Worm (Caenorhabditis elegans): ENCODE measurements around the gene F25D1.8.
A peak's percentile ranks its signal among the peaks of the same experiment; 100 is the strongest.

The F25D1.8 gene

DNA sequence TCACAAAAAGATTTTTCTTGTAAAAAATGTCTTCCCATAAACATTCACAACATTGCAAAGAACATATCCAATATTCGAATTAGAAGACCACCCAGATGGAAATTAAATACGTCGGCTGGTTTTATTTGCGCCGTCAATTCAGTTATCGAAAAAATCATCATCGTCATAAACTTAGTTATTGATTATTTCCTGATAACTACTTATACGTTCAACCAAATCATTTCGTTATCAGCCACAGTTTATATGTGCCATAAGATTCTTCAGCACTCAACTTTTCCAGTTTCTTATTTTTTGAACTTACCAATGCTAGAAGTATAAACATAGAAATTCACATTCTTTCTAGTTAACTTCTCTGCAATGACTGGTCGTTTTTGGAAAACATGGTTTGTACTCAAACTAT is 41.4 kb downstream of the F25D1.8 start (continued):
- TF ChIP-seq ceh-28 (tag; optimal IDR thresholded peaks at IDR 0.05) (no peak), nhr-77 (tag; optimal IDR thresholded peaks at IDR 0.05) (peak; percentile 29), pha-4 (GFP tag; IDR thresholded peaks at IDR 0.05) (no peak), pha-4 (tag; optimal IDR thresholded peaks at IDR 0.05) (no peak), nhr-42 (GFP tag; IDR thresholded peaks at IDR 0.05) (no peak), ztf-11 (tag; optimal IDR thresholded peaks at IDR 0.05) (no peak), nhr-10 (tag; optimal IDR thresholded peaks at IDR 0.05) (no peak), dpl-1 (GFP tag; optimal IDR thresholded peaks at IDR 0.05) (no peak), lin-38 (GFP tag; IDR thresholded peaks at IDR 0.05) (no peak), T26A8.4 (GFP tag; IDR thresholded peaks at IDR 0.05) (no peak), nhr-25 (tag; optimal IDR thresholded peaks at IDR 0.05; ENCODE audit: borderline replicate concordance, insufficient read depth) (no peak), lsy-2 (tag; optimal IDR thresholded peaks at IDR 0.05) (no peak), fos-1 (tag; optimal IDR thresholded peaks at IDR 0.05) (no peak), mes-2 (tag; optimal IDR thresholded peaks at IDR 0.05; ENCODE audit: poor library complexity, severe bottlenecking) (no peak), pqm-1 (tag; optimal IDR thresholded peaks at IDR 0.05) (peak; percentile 83), nhr-6 (tag; optimal IDR thresholded peaks at IDR 0.05) (no peak), lin-15B (tag; optimal IDR thresholded peaks at IDR 0.05) (no peak), hlh-11 (tag; optimal IDR thresholded peaks at IDR 0.05) (peak; percentile 46), unc-130 (GFP tag; optimal IDR thresholded peaks at IDR 0.05) (no peak), php-3 (GFP tag; IDR thresholded peaks at IDR 0.05) (peak; percentile 88), egl-43 (GFP tag; IDR thresholded peaks at IDR 0.05) (no peak), spr-1 (tag; optimal IDR thresholded peaks at IDR 0.05) (no peak), dve-1 (tag; optimal IDR thresholded peaks at IDR 0.05; ENCODE audit: insufficient read depth) (peak; percentile 27), ceh-32 (tag; optimal IDR thresholded peaks at IDR 0.05; ENCODE audit: poor library complexity) (no peak), aha-1 (tag) (no peak), lin-29 (GFP tag; IDR thresholded peaks at IDR 0.05) (no peak), hmg-1.1 (GFP tag; IDR thresholded peaks at IDR 0.05) (no peak), egl-27 (tag; optimal IDR thresholded peaks at IDR 0.05) (no peak), dmd-9 (GFP tag; IDR thresholded peaks at IDR 0.05) (no peak)

DNA sequence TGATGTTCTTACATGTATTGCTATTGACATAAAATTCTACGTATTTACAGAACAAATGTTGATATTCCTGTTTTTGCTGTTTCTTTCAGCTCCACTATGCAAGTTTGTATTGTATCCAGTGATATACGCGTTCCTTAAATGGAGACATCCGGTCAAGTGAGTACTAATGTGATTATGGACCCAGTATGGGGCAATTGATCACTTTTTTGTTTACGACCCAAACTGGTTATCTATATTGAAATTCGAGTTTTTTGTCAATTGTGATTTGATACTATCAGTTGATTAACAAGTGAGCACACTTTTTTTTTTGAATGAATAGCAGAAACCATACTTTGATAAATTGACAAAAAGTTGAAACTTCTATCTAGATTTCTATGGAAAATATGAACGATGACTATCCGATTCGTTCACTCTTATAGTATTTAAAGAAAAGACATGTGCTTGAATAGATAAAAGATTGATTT is 42.7 kb downstream of the F25D1.8 start, which contains the start of gene T21C9.6:
Gene T21C9.6, plus strand, starts transcription at position 51 of the 464 bp plus-strand sequence.
- no peak for TF ChIP-seq hif-1 (tag; optimal IDR thresholded peaks at IDR 0.05)
- TF ChIP-seq nhr-28 (tag; optimal IDR thresholded peaks at IDR 0.05) = peak; percentile 61
- 0 out of 2 replicates have a peak, but pooled peaks have one; percentile 27 for TF ChIP-seq php-3 (GFP tag; IDR thresholded peaks at IDR 0.05)
- no peak for TF ChIP-seq sdz-12 (GFP tag; optimal IDR thresholded peaks at IDR 0.05)
- peak; percentile 21 for TF ChIP-seq nhr-77 (tag; optimal IDR thresholded peaks at IDR 0.05)
- no peak for TF ChIP-seq mxl-3 (GFP tag; optimal IDR thresholded peaks at IDR 0.05)
- peak; percentile 16 for TF ChIP-seq hlh-11 (tag; optimal IDR thresholded peaks at IDR 0.05)
- TF ChIP-seq dve-1 (tag; optimal IDR thresholded peaks at IDR 0.05; ENCODE audit: insufficient read depth) = peak; percentile 11
- no peak for TF ChIP-seq rbr-2 (tag; optimal IDR thresholded peaks at IDR 0.05)
- TF ChIP-seq unc-130 (GFP tag; optimal IDR thresholded peaks at IDR 0.05) = no peak
- no peak for TF ChIP-seq daf-16 (GFP tag; optimal IDR thresholded peaks at IDR 0.05)
- peak; percentile 47 for TF ChIP-seq daf-16 (tag; optimal IDR thresholded peaks at IDR 0.05)
- no peak for TF ChIP-seq egl-27 (tag; optimal IDR thresholded peaks at IDR 0.05)
- peak; percentile 75 for TF ChIP-seq pqm-1 (tag; optimal IDR thresholded peaks at IDR 0.05)
- no peak for TF ChIP-seq aly-2 (tag; optimal IDR thresholded peaks at IDR 0.05)
- TF ChIP-seq saeg-2 (GFP tag; IDR thresholded peaks at IDR 0.05) = no peak
- TF ChIP-seq mep-1 (tag; optimal IDR thresholded peaks at IDR 0.05) = no peak
- peak in 1 of 2 experiments; percentile 9 for TF ChIP-seq unc-62 (GFP tag; optimal IDR thresholded peaks at IDR 0.05 in 1 of 2)
- TF ChIP-seq unc-62 (tag; optimal IDR thresholded peaks at IDR 0.05) = no peak

Measured in whole organism, L4 larva.